Worm (Caenorhabditis elegans) whole organism, L4 larva: ENCODE results near the gene T26H5.14.

Experiments
- F10B5.3 ChIP-seq: sonication (generic microtip); optimal IDR thresholded peaks from 2 replicates; lab custom pipeline; 2016; ENCODE audit warnings: mild to moderate bottlenecking, missing genetic modification characterization, missing compliant biosample characterization
- F26F4.8 ChIP-seq: fragments of 200-800 bp; sonication (Bioruptor generic); conservative IDR thresholded peaks from 2 replicates; pipeline ENCODE4 v1.3.6; 2022; ENCODE audit warnings: missing genetic modification characterization, missing compliant biosample characterization
- attf-4 ChIP-seq: sonication (generic microtip); optimal IDR thresholded peaks from 3 replicates; lab custom pipeline; 2017; ENCODE audit warnings: missing biosample characterization, missing genetic modification characterization
- fkh-10 ChIP-seq: fragments of 150-350 bp; optimal IDR thresholded peaks from 2 replicates; lab custom pipeline; 2014; ENCODE audit warnings: missing biosample characterization, missing genetic modification reagents, missing genetic modification characterization
- jun-1 ChIP-seq: fragments of 150-350 bp; optimal IDR thresholded peaks from 2 replicates; lab custom pipeline; 2014; ENCODE audit warnings: missing biosample characterization, missing genetic modification reagents, missing genetic modification characterization
- lsy-2 ChIP-seq, 2 experiments: fragments of 150-350 bp in 1 of 2; sonication (generic microtip) in 1 of 2; optimal IDR thresholded peaks; 2 replicates each; lab custom pipeline; 2014 to 2017; ENCODE audit warnings: missing biosample characterization in 2 of 2, missing genetic modification characterization in 2 of 2
- nhr-10 ChIP-seq: fragments of 150-350 bp; optimal IDR thresholded peaks from 2 replicates; lab custom pipeline; 2014; ENCODE audit warnings: missing biosample characterization, missing genetic modification characterization
- nhr-25 ChIP-seq: sonication (generic microtip); optimal IDR thresholded peaks from 2 replicates; lab custom pipeline; 2017; ENCODE audit warnings: missing genetic modification characterization, mild to moderate bottlenecking, missing compliant biosample characterization, antibody characterized with exemption, moderate library complexity, borderline replicate concordance; ENCODE audit not compliant: insufficient read depth
- nhr-28 ChIP-seq: fragments of 150-350 bp; optimal IDR thresholded peaks from 2 replicates; lab custom pipeline; 2014; ENCODE audit warnings: missing biosample characterization, missing genetic modification characterization
- nhr-77 ChIP-seq: fragments of 150-350 bp; optimal IDR thresholded peaks from 2 replicates; lab custom pipeline; 2014; ENCODE audit warnings: missing biosample characterization, missing genetic modification characterization
- sdz-12 ChIP-seq: fragments of 200-800 bp; sonication (Bioruptor generic); optimal IDR thresholded peaks from 2 replicates; lab custom pipeline; 2018; ENCODE audit warnings: mild to moderate bottlenecking, missing genetic modification characterization, missing compliant biosample characterization
- ztf-11 ChIP-seq: fragments of 150-350 bp; optimal IDR thresholded peaks from 2 replicates; lab custom pipeline; 2014; ENCODE audit warnings: missing biosample characterization, missing genetic modification characterization

- no peak for TF ChIP-seq attf-4 (tag; lab: Kevin White, UChicago)
- TF ChIP-seq nhr-77 (tag; lab: Kevin White, UChicago), result no peak
- no peak for TF ChIP-seq ztf-11
- TF ChIP-seq fkh-10 (GFP tag; lab: Kevin White, UChicago), result no peak
- TF ChIP-seq lsy-2 (tag; optimal IDR thresholded peaks at IDR 0.05; lab: Kevin White, UChicago), result no peak
- no peak for TF ChIP-seq nhr-25 (tag; lab: Kevin White, UChicago)
- no peak for TF ChIP-seq nhr-28 (tag; lab: Kevin White, UChicago)
- TF ChIP-seq F26F4.8 (GFP tag; lab: Robert Waterston, UW), result no peak
- TF ChIP-seq sdz-12 (GFP tag; lab: Kevin White, UChicago), result no peak
- no peak for TF ChIP-seq jun-1 (tag; lab: Kevin White, UChicago)
- no peak for TF ChIP-seq F10B5.3 (tag; lab: Kevin White, UChicago)
- no peak for TF ChIP-seq nhr-10 (tag; lab: Kevin White, UChicago)
These were observed 22.0 kb upstream of the T26H5.14 start, which contains the start of gene fbxa-209 for ce11 chrV:15426944-15427343.
